Fruit fly (Drosophila melanogaster) whole organism, embryonic: Measurements from ENCODE around the gene Rpp14a.
A peak's percentile ranks its signal among the peaks of the same experiment; 100 is the strongest.

ENCODE experiments used
- Aef1 ChIP-seq: fragments of 200-800 bp; sonication (Bioruptor generic); IDR thresholded peaks from 3 replicates; pipeline ENCODE4 v1.3.6; 2022; ENCODE audit warnings: missing biosample characterization, missing genetic modification characterization
- B-H2 ChIP-seq: fragments of 200-800 bp; sonication (Bioruptor generic); optimal IDR thresholded peaks from 2 replicates; lab custom pipeline; 2018; ENCODE audit warnings: missing biosample characterization, mild to moderate bottlenecking, missing genetic modification characterization
- Blimp-1 ChIP-seq: fragments of 200-800 bp; sonication (Bioruptor generic); optimal IDR thresholded peaks from 3 replicates; lab custom pipeline; 2018; ENCODE audit warnings: missing biosample characterization, missing genetic modification characterization, mild to moderate bottlenecking, moderate library complexity, missing genetic modification reagents
- CG10267 ChIP-seq: fragments of 200-800 bp; sonication (Bioruptor generic); optimal IDR thresholded peaks from 2 replicates; lab custom pipeline; 2018; ENCODE audit warnings: missing biosample characterization, mild to moderate bottlenecking, missing genetic modification characterization, moderate library complexity
- CG10431 ChIP-seq: fragments of 200-800 bp; sonication (Bioruptor generic); optimal IDR thresholded peaks from 3 replicates; lab custom pipeline; 2018; ENCODE audit warnings: missing biosample characterization, mild to moderate bottlenecking, missing genetic modification characterization
- CG12659 ChIP-seq: fragments of 200-800 bp; sonication (Bioruptor generic); optimal IDR thresholded peaks from 3 replicates; lab custom pipeline; 2017; ENCODE audit warnings: mild to moderate bottlenecking, missing biosample characterization, missing genetic modification reagents, missing genetic modification characterization
- CG12744 ChIP-seq: fragments of 200-800 bp; sonication (Bioruptor generic); optimal IDR thresholded peaks from 2 replicates; lab custom pipeline; 2016; ENCODE audit warnings: missing biosample characterization, missing genetic modification characterization
- CG14050 ChIP-seq: fragments of 200-800 bp; sonication (Bioruptor generic); IDR thresholded peaks from 3 replicates; pipeline ENCODE4 v1.3.6; 2022; ENCODE audit warnings: missing biosample characterization, missing genetic modification characterization
- CG15514 ChIP-seq: fragments of 200-800 bp; sonication (Bioruptor generic); optimal IDR thresholded peaks from 3 replicates; lab custom pipeline; 2017; ENCODE audit warnings: missing biosample characterization, missing genetic modification characterization, mild to moderate bottlenecking, moderate library complexity, missing genetic modification reagents
- CG2712 ChIP-seq: fragments of 200-800 bp; optimal IDR thresholded peaks from 3 replicates; lab custom pipeline; 2019; ENCODE audit warnings: missing biosample characterization, mild to moderate bottlenecking, missing genetic modification characterization, moderate library complexity
- CG32532 ChIP-seq: fragments of 200-800 bp; sonication (Bioruptor generic); IDR thresholded peaks from 2 replicates; pipeline ENCODE4 v1.3.6; 2022; ENCODE audit warnings: missing biosample characterization, missing genetic modification characterization
- CG33213 ChIP-seq: fragments of 200-800 bp; sonication (Bioruptor generic); optimal IDR thresholded peaks from 3 replicates; lab custom pipeline; 2016; ENCODE audit warnings: missing biosample characterization, missing genetic modification characterization
- CG7556 ChIP-seq: fragments of 200-800 bp; sonication (Bioruptor generic); optimal IDR thresholded peaks from 2 replicates; lab custom pipeline; 2017; ENCODE audit warnings: missing biosample characterization, mild to moderate bottlenecking, missing genetic modification characterization
- CG7987 ChIP-seq: fragments of 200-800 bp; sonication (Bioruptor generic); optimal IDR thresholded peaks from 2 replicates; lab custom pipeline; 2018; ENCODE audit warnings: missing biosample characterization, mild to moderate bottlenecking, missing genetic modification characterization, moderate library complexity
- CG8478 ChIP-seq: fragments of >200 bp; optimal IDR thresholded peaks from 2 replicates; lab custom pipeline; 2018
- CTCF ChIP-seq: fragments of 200-800 bp; sonication (Bioruptor generic); optimal IDR thresholded peaks from 2 replicates; lab custom pipeline; 2017; ENCODE audit warnings: missing biosample characterization, mild to moderate bottlenecking, missing genetic modification characterization, moderate library complexity
- CkIIα-i1 ChIP-seq: fragments of 200-800 bp; sonication (Bioruptor generic); IDR thresholded peaks from 2 replicates; pipeline ENCODE4 v1.3.6; 2022; ENCODE audit warnings: missing biosample characterization, missing genetic modification characterization
- D ChIP-seq, 2 experiments: fragments of 200-800 bp in 1 of 2; fragments of >200 bp in 1 of 2; sonication (Bioruptor generic) in 1 of 2; optimal IDR thresholded peaks; 2 replicates in 1 of 2; 3 replicates in 1 of 2; lab custom pipeline; 2017; ENCODE audit warnings: mild to moderate bottlenecking in 1 of 2, missing biosample characterization in 1 of 2, missing genetic modification characterization in 1 of 2, missing genetic modification reagents in 1 of 2
- Dad ChIP-seq: fragments of 200-800 bp; sonication (Bioruptor generic); optimal IDR thresholded peaks from 3 replicates; lab custom pipeline; 2016; ENCODE audit warnings: missing biosample characterization, missing genetic modification characterization
- Deaf1 ChIP-seq: fragments of 200-800 bp; optimal IDR thresholded peaks from 3 replicates; lab custom pipeline; 2019; ENCODE audit warnings: missing biosample characterization, mild to moderate bottlenecking, missing genetic modification characterization, moderate library complexity
- HLH4C ChIP-seq: fragments of 200-800 bp; sonication (Bioruptor generic); IDR thresholded peaks from 3 replicates; pipeline ENCODE4 v1.3.6; 2022; ENCODE audit warnings: missing biosample characterization, missing genetic modification characterization; ENCODE audit not compliant: partially characterized antibody
- HLHmδ ChIP-seq: fragments of 200-800 bp; sonication (Bioruptor generic); optimal IDR thresholded peaks from 2 replicates; lab custom pipeline; 2018; ENCODE audit warnings: missing biosample characterization, mild to moderate bottlenecking, missing genetic modification characterization, moderate library complexity
- HmgD ChIP-seq: fragments of 200-800 bp; sonication (Bioruptor generic); optimal IDR thresholded peaks from 3 replicates; lab custom pipeline; 2016; ENCODE audit warnings: missing biosample characterization, missing genetic modification characterization
- HmgZ ChIP-seq: fragments of 200-800 bp; sonication (Bioruptor generic); optimal IDR thresholded peaks from 2 replicates; lab custom pipeline; 2018; ENCODE audit warnings: missing biosample characterization, mild to moderate bottlenecking, missing genetic modification characterization
- Hmr ChIP-seq: fragments of 200-800 bp; sonication (Bioruptor generic); optimal IDR thresholded peaks from 3 replicates; lab custom pipeline; 2017; ENCODE audit warnings: mild to moderate bottlenecking, missing biosample characterization, missing genetic modification reagents, missing genetic modification characterization
- Hr78 ChIP-seq, 2 experiments: fragments of 200-800 bp in 1 of 2; fragments of >200 bp in 1 of 2; sonication (Bioruptor generic) in 1 of 2; optimal IDR thresholded peaks; 2 replicates each; lab custom pipeline; 2017 to 2019; ENCODE audit warnings: missing biosample characterization in 2 of 2, missing genetic modification characterization in 2 of 2, mild to moderate bottlenecking in 1 of 2, moderate library complexity in 1 of 2
- Mes4 ChIP-seq: fragments of 200-800 bp; sonication (Bioruptor generic); optimal IDR thresholded peaks from 2 replicates; lab custom pipeline; 2016; ENCODE audit warnings: missing biosample characterization, missing genetic modification characterization
- Mrtf ChIP-seq: fragments of 200-800 bp; sonication (Bioruptor generic); IDR thresholded peaks from 3 replicates; pipeline ENCODE4 v1.3.6; 2022; ENCODE audit warnings: missing biosample characterization, missing genetic modification characterization
- Myb ChIP-seq: fragments of 200-800 bp; sonication (Bioruptor generic); optimal IDR thresholded peaks from 2 replicates; lab custom pipeline; 2016; ENCODE audit warnings: missing biosample characterization, missing genetic modification characterization
- Opbp ChIP-seq: fragments of 200-800 bp; sonication (Bioruptor generic); IDR thresholded peaks from 3 replicates; pipeline ENCODE4 v1.3.6; 2022; ENCODE audit warnings: missing biosample characterization, missing genetic modification characterization; ENCODE audit not compliant: partially characterized antibody
- Sin3A ChIP-seq: fragments of >200 bp; optimal IDR thresholded peaks from 2 replicates; lab custom pipeline; 2018
- Stat92E ChIP-seq, 3 experiments: fragments of >200 bp in 2 of 3; fragments of 200-800 bp in 1 of 3; sonication (Bioruptor generic) in 1 of 3; optimal IDR thresholded peaks; 2 replicates each; lab custom pipeline; 2017 to 2019; ENCODE audit warnings: missing biosample characterization in 3 of 3, missing genetic modification characterization in 3 of 3, mild to moderate bottlenecking in 1 of 3, moderate library complexity in 1 of 3
- Xbp1 ChIP-seq: fragments of 200-800 bp; sonication (Bioruptor generic); optimal IDR thresholded peaks from 3 replicates; lab custom pipeline; 2016; ENCODE audit warnings: missing biosample characterization, mild to moderate bottlenecking, missing genetic modification characterization
- amos ChIP-seq: fragments of 200-800 bp; sonication (Bioruptor generic); IDR thresholded peaks from 2 replicates; pipeline ENCODE4 v1.3.6; 2022; ENCODE audit warnings: missing biosample characterization, missing genetic modification characterization; ENCODE audit not compliant: partially characterized antibody
- chif ChIP-seq, 2 experiments: fragments of 200-800 bp; sonication (Bioruptor generic); optimal IDR thresholded peaks; 3 replicates each; lab custom pipeline; 2016; ENCODE audit warnings: missing biosample characterization in 2 of 2, missing genetic modification characterization in 2 of 2
- ci ChIP-seq: fragments of 200-800 bp; sonication (Bioruptor generic); IDR thresholded peaks from 3 replicates; pipeline ENCODE4 v1.3.6; 2022; ENCODE audit warnings: missing biosample characterization, missing genetic modification characterization
- hkb ChIP-seq, 2 experiments: fragments of 200-800 bp in 1 of 2; fragments of >200 bp in 1 of 2; sonication (Bioruptor generic) in 1 of 2; IDR thresholded peaks in 1 of 2; optimal IDR thresholded peaks in 1 of 2; 2 replicates each; pipeline versions ENCODE4 v1.3.6 to Lab custom; 2017 to 2022; ENCODE audit warnings: missing biosample characterization in 1 of 2, missing genetic modification characterization in 1 of 2
- lilli ChIP-seq: fragments of 200-800 bp; sonication (Bioruptor generic); optimal IDR thresholded peaks from 3 replicates; lab custom pipeline; 2016; ENCODE audit warnings: missing biosample characterization, missing genetic modification characterization
- lov ChIP-seq, 2 experiments: fragments of 200-800 bp in 1 of 2; fragments of >200 bp in 1 of 2; sonication (Bioruptor generic) in 1 of 2; IDR thresholded peaks in 1 of 2; optimal IDR thresholded peaks in 1 of 2; 2 replicates in 1 of 2; 3 replicates in 1 of 2; pipeline versions ENCODE4 v1.3.6 to Lab custom; 2017 to 2022; ENCODE audit warnings: missing biosample characterization in 1 of 2, missing genetic modification characterization in 1 of 2
- maf-S ChIP-seq: fragments of 200-800 bp; sonication (Bioruptor generic); optimal IDR thresholded peaks from 2 replicates; lab custom pipeline; 2016; ENCODE audit warnings: missing biosample characterization, missing genetic modification characterization
- mam ChIP-seq: fragments of 200-800 bp; sonication (Bioruptor generic); optimal IDR thresholded peaks from 3 replicates; lab custom pipeline; 2016; ENCODE audit warnings: missing biosample characterization, missing genetic modification characterization
- p53 ChIP-seq: fragments of 200-800 bp; sonication (Bioruptor generic); optimal IDR thresholded peaks from 2 replicates; lab custom pipeline; 2016; ENCODE audit warnings: missing biosample characterization, missing genetic modification characterization
- pan ChIP-seq, 4 experiments: fragments of >200 bp in 3 of 4; fragments of 200-800 bp in 1 of 4; sonication (Bioruptor generic) in 1 of 4; optimal IDR thresholded peaks in 3 of 4; IDR thresholded peaks in 1 of 4; 2 replicates each; pipeline versions ENCODE4 v1.3.6 to Lab custom; 2017 to 2022; ENCODE audit warnings: missing biosample characterization in 2 of 4, missing genetic modification characterization in 2 of 4, mixed read lengths in 1 of 4
- prd ChIP-seq, 3 experiments: fragments of >200 bp in 2 of 3; fragments of 200-800 bp in 1 of 3; sonication (Bioruptor generic) in 1 of 3; optimal IDR thresholded peaks in 2 of 3; IDR thresholded peaks in 1 of 3; 2 replicates in 2 of 3; 3 replicates in 1 of 3; pipeline versions ENCODE4 v1.3.6 to Lab custom; 2017 to 2022; ENCODE audit warnings: missing biosample characterization in 1 of 3, missing genetic modification characterization in 1 of 3
- ssp ChIP-seq: fragments of 200-800 bp; sonication (Bioruptor generic); IDR thresholded peaks from 2 replicates; pipeline ENCODE4 v1.3.6; 2022; ENCODE audit warnings: missing biosample characterization, missing genetic modification characterization
- unc-4 ChIP-seq: fragments of 200-800 bp; sonication (Bioruptor generic); IDR thresholded peaks from 2 replicates; pipeline ENCODE4 v1.3.6; 2022; ENCODE audit warnings: missing biosample characterization, missing genetic modification characterization; ENCODE audit not compliant: partially characterized antibody

Gene Rpp14a

DNA sequence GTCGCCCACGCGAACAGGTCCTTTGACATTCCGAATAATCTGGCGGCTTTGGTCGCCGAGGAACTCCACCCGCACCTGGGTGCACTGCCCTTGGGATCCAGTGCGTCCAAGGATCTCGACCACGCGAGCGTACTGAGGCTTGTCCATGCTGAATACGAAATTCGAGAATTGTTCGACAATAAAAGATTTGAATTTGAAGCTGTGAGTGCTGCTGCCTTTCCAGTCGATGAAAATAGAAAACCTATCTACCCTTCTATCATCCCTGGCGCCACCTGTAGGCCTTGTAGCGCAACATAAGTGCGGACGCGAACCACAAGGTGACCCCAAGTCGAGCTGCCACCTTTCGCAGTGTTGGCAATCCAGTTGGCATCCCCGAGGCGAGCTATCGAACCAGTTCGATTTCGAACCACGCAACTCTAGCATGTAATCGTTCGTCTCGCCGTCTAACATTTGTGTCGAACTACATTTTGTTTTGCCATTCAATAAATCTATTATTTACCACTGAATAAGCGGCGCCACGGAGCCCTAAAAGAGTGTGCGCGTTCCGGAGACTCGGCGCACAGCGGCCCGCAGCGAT is 34.1 kb upstream of the Rpp14a start, which contains the start of the genes RpS28a and Axn (continued):
- TF ChIP-seq HmgZ (tag; lab: Kevin White, UChicago): peak; percentile 31
- no peak for TF ChIP-seq Blimp-1 (GFP tag; lab: Kevin White, UChicago)
- TF ChIP-seq mam: peak; percentile 24
- peak; percentile 7 for TF ChIP-seq CG10267 (tag; lab: Kevin White, UChicago)
- no peak for TF ChIP-seq CkIIα-i1 (GFP tag; lab: Robert Waterston, UW)
- TF ChIP-seq Mrtf (GFP tag; lab: Robert Waterston, UW): no peak
- TF ChIP-seq CG14050 (GFP tag; lab: Robert Waterston, UW): no peak
- TF ChIP-seq amos (GFP tag; lab: Robert Waterston, UW): peak; percentile 65; the same call in 1 of the 2 replicates
- TF ChIP-seq pan (optimal IDR thresholded peaks at IDR 0.05; lab: Kevin White, UChicago): no peak
- peak in 1 of 2 experiments; percentile 26 for TF ChIP-seq pan (GFP tag; optimal IDR thresholded peaks at IDR 0.05 in 1 of 2, IDR thresholded peaks at IDR 0.05 in 1 of 2)
- peak in 1 of 2 experiments; percentile 99 for TF ChIP-seq Hr78 (GFP tag; optimal IDR thresholded peaks at IDR 0.05; lab: Kevin White, UChicago)
- peak; percentile 49 for TF ChIP-seq B-H2 (GFP tag; lab: Kevin White, UChicago)
- peak; percentile 14; the same call in 1 of the 3 replicates for TF ChIP-seq HLH4C (GFP tag; lab: Robert Waterston, UW)
- TF ChIP-seq CG10431: peak; percentile 6
- TF ChIP-seq CG2712 (tag; lab: Kevin White, UChicago): peak; percentile 44
- TF ChIP-seq lilli (GFP tag; lab: Kevin White, UChicago): peak; percentile 5
- TF ChIP-seq CG7987: peak; percentile 39
- TF ChIP-seq ssp (GFP tag; lab: Robert Waterston, UW): no peak
- peak; percentile 39 for TF ChIP-seq p53 (GFP tag; lab: Kevin White, UChicago)
- TF ChIP-seq Stat92E (GFP tag; optimal IDR thresholded peaks at IDR 0.05; lab: Kevin White, UChicago): no peak
- TF ChIP-seq Sin3A: peak; percentile 80
- TF ChIP-seq Mes4: peak; percentile 27
- peak; percentile 81 for TF ChIP-seq CG8478 (lab: Kevin White, UChicago)
- TF ChIP-seq CG12744 (GFP tag; lab: Kevin White, UChicago): no peak
- peak; percentile 100 for TF ChIP-seq CG15514 (GFP tag; lab: Kevin White, UChicago)
- TF ChIP-seq CTCF (GFP tag; lab: Kevin White, UChicago): peak; percentile 97
- peak; percentile 81 for TF ChIP-seq D (optimal IDR thresholded peaks at IDR 0.05; lab: Kevin White, UChicago)
- TF ChIP-seq D (GFP tag; optimal IDR thresholded peaks at IDR 0.05; lab: Kevin White, UChicago): no peak
- peak in 1 of 2 experiments; percentile 31 for TF ChIP-seq chif (GFP tag; optimal IDR thresholded peaks at IDR 0.05; lab: Kevin White, UChicago)
- TF ChIP-seq unc-4 (GFP tag; lab: Robert Waterston, UW): peak; percentile 51; the same call in 1 of the 2 replicates
- peak; percentile 32; the same call in 1 of the 3 replicates for TF ChIP-seq ci
- peak; percentile 43 for TF ChIP-seq Xbp1 (GFP tag; lab: Kevin White, UChicago)
- peak; percentile 62 for TF ChIP-seq hkb (optimal IDR thresholded peaks at IDR 0.05; lab: Kevin White, UChicago)
- TF ChIP-seq hkb (GFP tag; IDR thresholded peaks at IDR 0.05; lab: Robert Waterston, UW): no peak
- peak; percentile 44 for TF ChIP-seq CG12659 (GFP tag; lab: Kevin White, UChicago)
- TF ChIP-seq maf-S (GFP tag; lab: Kevin White, UChicago): peak; percentile 26
- peak; percentile 45 for TF ChIP-seq Hmr
- TF ChIP-seq Myb (GFP tag; lab: Kevin White, UChicago): peak; percentile 57
- TF ChIP-seq prd (optimal IDR thresholded peaks at IDR 0.05; lab: Kevin White, UChicago): no peak
- TF ChIP-seq prd (GFP tag; IDR thresholded peaks at IDR 0.05; lab: Robert Waterston, UW): 0 out of 3 replicates have a peak, but pooled peaks have one; percentile 28
- peak; percentile 83 for TF ChIP-seq HmgD (GFP tag; lab: Kevin White, UChicago)
- no peak for TF ChIP-seq Deaf1
- TF ChIP-seq CG7556 (GFP tag; lab: Kevin White, UChicago): no peak
- no peak for TF ChIP-seq lov (optimal IDR thresholded peaks at IDR 0.05; lab: Kevin White, UChicago)
- no peak for TF ChIP-seq lov (GFP tag; IDR thresholded peaks at IDR 0.05; lab: Robert Waterston, UW)
- TF ChIP-seq Opbp (GFP tag; lab: Robert Waterston, UW): peak; percentile 56; the same call in 2 of the 3 replicates
- peak; percentile 78 for TF ChIP-seq CG33213 (GFP tag; lab: Kevin White, UChicago)
- peak; percentile 16; the same call in 1 of the 3 replicates for TF ChIP-seq Aef1
- no peak for TF ChIP-seq Dad (GFP tag; lab: Kevin White, UChicago)
- peak; percentile 64 for TF ChIP-seq HLHmδ (GFP tag; lab: Kevin White, UChicago)
- TF ChIP-seq CG32532 (GFP tag; lab: Robert Waterston, UW): peak; percentile 59
